Worm (Caenorhabditis elegans): ENCODE measurements around the gene E01G6.1.

Gene E01G6.1

ce11 chrX:12314395-12314794, 53.7 kb downstream of the E01G6.1 start:
- no peak for TF ChIP-seq ceh-88 (GFP tag; IDR thresholded peaks at IDR 0.05)
- no peak for TF ChIP-seq nhr-85 (tag)
- no peak for TF ChIP-seq nhr-11 (tag; optimal IDR thresholded peaks at IDR 0.05)
- no peak for TF ChIP-seq grh-1 (GFP tag; IDR thresholded peaks at IDR 0.05)
- no peak for TF ChIP-seq aly-2 (tag; optimal IDR thresholded peaks at IDR 0.05)
- TF ChIP-seq mdl-1 (tag; optimal IDR thresholded peaks at IDR 0.05): no peak
- peak; percentile 5 for TF ChIP-seq elt-2 (tag; optimal IDR thresholded peaks at IDR 0.05)

ce11 chrX:12315268-12315667, 54.6 kb downstream of the E01G6.1 start, which contains the start of gene xtr-2:
xtr-2 (plus strand) TSS chrX:12315568.
- TF ChIP-seq unc-86 (tag; optimal IDR thresholded peaks at IDR 0.05): no peak
- no peak for TF ChIP-seq fos-1 (tag; optimal IDR thresholded peaks at IDR 0.05)
- no peak for TF ChIP-seq elt-2 (tag; optimal IDR thresholded peaks at IDR 0.05)
- no peak for TF ChIP-seq unc-62 (GFP tag; optimal IDR thresholded peaks at IDR 0.05)
- TF ChIP-seq ztf-4 (tag; optimal IDR thresholded peaks at IDR 0.05): no peak
- no peak for TF ChIP-seq snpc-4 (tag; optimal IDR thresholded peaks at IDR 0.05)
- TF ChIP-seq grh-1 (GFP tag; IDR thresholded peaks at IDR 0.05): no peak
- no peak for TF ChIP-seq alr-1 (tag; optimal IDR thresholded peaks at IDR 0.05; ENCODE audit: borderline replicate concordance)
